Worm (Caenorhabditis elegans): Measurements from ENCODE around the gene F37A4.6.

F37A4.6 gene

ce11 chrIII:6746008-6746407, 40.4 kb downstream of the F37A4.6 start, which contains the start of gene dig-1:
Gene dig-1 (plus strand): TSS chrIII:6746308.
- TF ChIP-seq irx-1 (tag; optimal IDR thresholded peaks at IDR 0.05), result no peak
- TF ChIP-seq efl-1 (optimal IDR thresholded peaks at IDR 0.05), result no peak
- TF ChIP-seq efl-1 (GFP tag; optimal IDR thresholded peaks at IDR 0.05 in 1 of 2), result peak in 1 of 2 experiments; percentile 11
- no peak for TF ChIP-seq zag-1 (tag; optimal IDR thresholded peaks at IDR 0.05)

ce11 chrIII:6746668-6747067, 41.1 kb downstream of the F37A4.6 start:
- TF ChIP-seq jun-1 (tag; optimal IDR thresholded peaks at IDR 0.05), result no peak
- no peak for TF ChIP-seq vab-15 (tag; optimal IDR thresholded peaks at IDR 0.05)
- no peak for TF ChIP-seq ceh-82 (tag; optimal IDR thresholded peaks at IDR 0.05)
- TF ChIP-seq lsy-2 (tag; optimal IDR thresholded peaks at IDR 0.05), result no peak
- TF ChIP-seq nhr-28 (tag; optimal IDR thresholded peaks at IDR 0.05), result no peak
- no peak for TF ChIP-seq hpl-2 (GFP tag; optimal IDR thresholded peaks at IDR 0.05)
- no peak for TF ChIP-seq unc-62 (GFP tag; optimal IDR thresholded peaks at IDR 0.05)
- no peak for TF ChIP-seq lin-15B (tag; optimal IDR thresholded peaks at IDR 0.05)
- TF ChIP-seq nhr-71 (tag; optimal IDR thresholded peaks at IDR 0.05), result no peak
- TF ChIP-seq nhr-85 (tag), result no peak
- no peak for TF ChIP-seq swsn-7 (tag; optimal IDR thresholded peaks at IDR 0.05)
- TF ChIP-seq aha-1 (tag; optimal IDR thresholded peaks at IDR 0.05), result no peak
- no peak for TF ChIP-seq dsc-1 (tag; optimal IDR thresholded peaks at IDR 0.05)
- no peak for TF ChIP-seq nhr-90 (tag; optimal IDR thresholded peaks at IDR 0.05; ENCODE audit: poor library complexity)
- TF ChIP-seq nhr-84 (tag; optimal IDR thresholded peaks at IDR 0.05), result no peak
- no peak for TF ChIP-seq zag-1 (tag; optimal IDR thresholded peaks at IDR 0.05)
- no peak for TF ChIP-seq nhr-12 (tag; optimal IDR thresholded peaks at IDR 0.05)
- no peak for TF ChIP-seq egl-13 (tag; optimal IDR thresholded peaks at IDR 0.05)

- TF ChIP-seq efl-1 (optimal IDR thresholded peaks at IDR 0.05), result no peak
- peak in 1 of 2 experiments; percentile 4 for TF ChIP-seq efl-1 (GFP tag; optimal IDR thresholded peaks at IDR 0.05 in 1 of 2)
- no peak for TF ChIP-seq vab-15 (tag; optimal IDR thresholded peaks at IDR 0.05)
Observed at ce11 chrIII:6752612-6753011, 47.0 kb downstream of the F37A4.6 start.

- TF ChIP-seq hlh-4 (tag; optimal IDR thresholded peaks at IDR 0.05), result no peak
- TF ChIP-seq rnt-1 (tag; optimal IDR thresholded peaks at IDR 0.05), result no peak
- no peak for TF ChIP-seq skn-1 (tag; optimal IDR thresholded peaks at IDR 0.05)
- no peak for TF ChIP-seq blmp-1 (tag; optimal IDR thresholded peaks at IDR 0.05)
- no peak for TF ChIP-seq fkh-8 (tag; optimal IDR thresholded peaks at IDR 0.05)
- TF ChIP-seq ztf-4 (tag; optimal IDR thresholded peaks at IDR 0.05), result no peak
- no peak for TF ChIP-seq nhr-84 (tag; optimal IDR thresholded peaks at IDR 0.05)
- TF ChIP-seq nhr-77 (tag; optimal IDR thresholded peaks at IDR 0.05), result no peak
- no peak for TF ChIP-seq fkh-10 (GFP tag; optimal IDR thresholded peaks at IDR 0.05)
- no peak for TF ChIP-seq unc-98 (GFP tag; IDR thresholded peaks at IDR 0.05)
- no peak for TF ChIP-seq C34B4.2 (tag; optimal IDR thresholded peaks at IDR 0.05)
- TF ChIP-seq nhr-71 (tag; optimal IDR thresholded peaks at IDR 0.05), result no peak
- TF ChIP-seq F16B12.6 (tag; optimal IDR thresholded peaks at IDR 0.05), result no peak
Observed at ce11 chrIII:6756769-6757168, 51.2 kb downstream of the F37A4.6 start.

Measured in whole organism, L1 larva.